Worm (Caenorhabditis elegans) whole organism, young adult: Measurements from ENCODE around the gene fbxb-22.

Source experiments
- B0019.2 ChIP-seq: fragments of 200-800 bp; sonication (Bioruptor generic); conservative IDR thresholded peaks from 2 replicates; pipeline ENCODE4 v1.3.6; 2022; ENCODE audit warnings: missing genetic modification reagents, missing genetic modification characterization, missing compliant biosample characterization
- F22D6.2 ChIP-seq: sonication (generic microtip); optimal IDR thresholded peaks from 2 replicates; lab custom pipeline; 2016; ENCODE audit warnings: mild to moderate bottlenecking, missing genetic modification characterization, missing compliant biosample characterization
- F37B4.10 ChIP-seq: fragments of 200-800 bp; sonication (Bioruptor generic); IDR thresholded peaks from 2 replicates; pipeline ENCODE4 v1.3.6; 2022; ENCODE audit warnings: missing genetic modification characterization, missing compliant biosample characterization
- F49E8.2 ChIP-seq: sonication (generic microtip); optimal IDR thresholded peaks from 3 replicates; lab custom pipeline; 2017; ENCODE audit warnings: missing genetic modification characterization, mild to moderate bottlenecking, missing compliant biosample characterization, antibody characterized with exemption, moderate library complexity; ENCODE audit not compliant: insufficient read depth
- atf-7 ChIP-seq: sonication (generic microtip); optimal IDR thresholded peaks from 2 replicates; lab custom pipeline; 2017; ENCODE audit warnings: mild to moderate bottlenecking, missing genetic modification characterization, missing compliant biosample characterization
- attf-5 ChIP-seq: fragments of 200-800 bp; sonication (Bioruptor generic); optimal IDR thresholded peaks from 2 replicates; lab custom pipeline; 2018; ENCODE audit warnings: mild to moderate bottlenecking, missing genetic modification characterization, missing compliant biosample characterization
- attf-6 ChIP-seq: fragments of 200-800 bp; sonication (Bioruptor generic); IDR thresholded peaks from 2 replicates; pipeline ENCODE4 v1.3.6; 2022; ENCODE audit warnings: missing genetic modification reagents, missing genetic modification characterization, missing compliant biosample characterization
- ccch-3 ChIP-seq: fragments of 200-800 bp; sonication (Bioruptor generic); optimal IDR thresholded peaks from 2 replicates; lab custom pipeline; 2018; ENCODE audit warnings: mild to moderate bottlenecking, missing genetic modification characterization, missing compliant biosample characterization
- chd-7 ChIP-seq: sonication (generic microtip); optimal IDR thresholded peaks from 2 replicates; lab custom pipeline; 2016; ENCODE audit warnings: mild to moderate bottlenecking, missing genetic modification characterization, moderate library complexity, missing compliant biosample characterization
- dpff-1 ChIP-seq: sonication (generic microtip); optimal IDR thresholded peaks from 2 replicates; lab custom pipeline; 2017; ENCODE audit warnings: mild to moderate bottlenecking, missing genetic modification characterization, missing compliant biosample characterization
- egl-18 ChIP-seq: fragments of 200-800 bp; sonication (Bioruptor generic); IDR thresholded peaks from 2 replicates; pipeline ENCODE4 v1.3.6; 2022; ENCODE audit warnings: missing genetic modification reagents, missing genetic modification characterization, missing compliant biosample characterization
- egrh-3 ChIP-seq: fragments of 200-800 bp; sonication (Bioruptor generic); IDR thresholded peaks from 2 replicates; pipeline ENCODE4 v1.3.6; 2022; ENCODE audit warnings: missing genetic modification reagents, missing genetic modification characterization, missing compliant biosample characterization
- gei-17 ChIP-seq: fragments of 200-800 bp; sonication (Bioruptor generic); optimal IDR thresholded peaks from 2 replicates; lab custom pipeline; 2018; ENCODE audit warnings: mild to moderate bottlenecking, missing genetic modification characterization, missing compliant biosample characterization
- hmg-1.2 ChIP-seq: fragments of 200-800 bp; sonication (Bioruptor generic); IDR thresholded peaks from 2 replicates; pipeline ENCODE4 v1.3.6; 2022; ENCODE audit warnings: missing genetic modification reagents, missing genetic modification characterization, missing compliant biosample characterization
- lag-1 ChIP-seq: fragments of 200-800 bp; sonication (Bioruptor generic); IDR thresholded peaks from 2 replicates; pipeline ENCODE4 v1.3.6; 2022; ENCODE audit warnings: missing genetic modification reagents, missing genetic modification characterization, missing compliant biosample characterization
- lin-54 ChIP-seq: fragments of 200-800 bp; sonication (Bioruptor generic); optimal IDR thresholded peaks from 2 replicates; lab custom pipeline; 2018; ENCODE audit warnings: mild to moderate bottlenecking, missing genetic modification characterization, missing compliant biosample characterization
- mel-28 ChIP-seq: sonication (generic microtip); optimal IDR thresholded peaks from 2 replicates; lab custom pipeline; 2016; ENCODE audit warnings: borderline replicate concordance, mild to moderate bottlenecking, missing genetic modification characterization, missing compliant biosample characterization
- nfyb-1 ChIP-seq: fragments of 200-800 bp; sonication (Bioruptor generic); IDR thresholded peaks from 2 replicates; pipeline ENCODE4 v1.3.6; 2022; ENCODE audit warnings: missing genetic modification reagents, missing genetic modification characterization, missing compliant biosample characterization
- nhr-27 ChIP-seq: fragments of 200-800 bp; sonication (Bioruptor generic); optimal IDR thresholded peaks from 2 replicates; lab custom pipeline; 2018; ENCODE audit warnings: mild to moderate bottlenecking, missing genetic modification characterization, moderate library complexity, missing compliant biosample characterization
- nhr-80 ChIP-seq: sonication (generic microtip); optimal IDR thresholded peaks from 2 replicates; lab custom pipeline; 2016; ENCODE audit warnings: missing genetic modification characterization, missing compliant biosample characterization
- rec-8 ChIP-seq, 2 experiments: sonication (generic microtip); optimal IDR thresholded peaks; 2 replicates each; lab custom pipeline; 2016; ENCODE audit warnings: mild to moderate bottlenecking in 2 of 2, missing genetic modification characterization in 2 of 2, missing genetic modification reagents in 2 of 2, missing genotype in 2 of 2, missing biosample characterization in 1 of 2, missing compliant biosample characterization in 1 of 2, moderate library complexity in 1 of 2
- repo-1 ChIP-seq: sonication (generic microtip); optimal IDR thresholded peaks from 2 replicates; lab custom pipeline; 2017; ENCODE audit warnings: mild to moderate bottlenecking, missing genetic modification characterization, missing compliant biosample characterization
- sea-2 ChIP-seq: fragments of 200-800 bp; sonication (Bioruptor generic); IDR thresholded peaks from 2 replicates; pipeline ENCODE4 v1.3.6; 2022; ENCODE audit warnings: missing genetic modification characterization, missing compliant biosample characterization
- snpc-4 ChIP-seq, 5 experiments: fragments of 150-350 bp in 1 of 5; sonication (generic microtip) in 4 of 5; optimal IDR thresholded peaks; 2 replicates each; lab custom pipeline; 2014 to 2018; ENCODE audit warnings: missing genetic modification characterization in 5 of 5, missing biosample characterization in 3 of 5, antibody characterized with exemption in 2 of 5, mild to moderate bottlenecking in 2 of 5, missing compliant biosample characterization in 2 of 5, missing genotype in 2 of 5, moderate library complexity in 2 of 5, missing genetic modification reagents in 1 of 5
- somi-1 ChIP-seq: fragments of 200-800 bp; sonication (Bioruptor generic); optimal IDR thresholded peaks from 2 replicates; lab custom pipeline; 2018; ENCODE audit warnings: mild to moderate bottlenecking, missing genetic modification characterization, missing compliant biosample characterization
- xnd-1 ChIP-seq: sonication (generic microtip); optimal IDR thresholded peaks from 2 replicates; lab custom pipeline; 2016; ENCODE audit warnings: missing genotype, missing genetic modification reagents, missing genetic modification characterization, missing compliant biosample characterization
- zfh-2 ChIP-seq: fragments of 200-800 bp; sonication (Bioruptor generic); conservative IDR thresholded peaks from 2 replicates; pipeline ENCODE4 v1.3.6; 2022; ENCODE audit warnings: missing genetic modification reagents, missing genetic modification characterization, missing compliant biosample characterization
- zim-3 ChIP-seq: sonication (generic microtip); optimal IDR thresholded peaks from 2 replicates; lab custom pipeline; 2017; ENCODE audit warnings: mild to moderate bottlenecking, missing genetic modification characterization, moderate library complexity, missing compliant biosample characterization

fbxb-22 gene

DNA sequence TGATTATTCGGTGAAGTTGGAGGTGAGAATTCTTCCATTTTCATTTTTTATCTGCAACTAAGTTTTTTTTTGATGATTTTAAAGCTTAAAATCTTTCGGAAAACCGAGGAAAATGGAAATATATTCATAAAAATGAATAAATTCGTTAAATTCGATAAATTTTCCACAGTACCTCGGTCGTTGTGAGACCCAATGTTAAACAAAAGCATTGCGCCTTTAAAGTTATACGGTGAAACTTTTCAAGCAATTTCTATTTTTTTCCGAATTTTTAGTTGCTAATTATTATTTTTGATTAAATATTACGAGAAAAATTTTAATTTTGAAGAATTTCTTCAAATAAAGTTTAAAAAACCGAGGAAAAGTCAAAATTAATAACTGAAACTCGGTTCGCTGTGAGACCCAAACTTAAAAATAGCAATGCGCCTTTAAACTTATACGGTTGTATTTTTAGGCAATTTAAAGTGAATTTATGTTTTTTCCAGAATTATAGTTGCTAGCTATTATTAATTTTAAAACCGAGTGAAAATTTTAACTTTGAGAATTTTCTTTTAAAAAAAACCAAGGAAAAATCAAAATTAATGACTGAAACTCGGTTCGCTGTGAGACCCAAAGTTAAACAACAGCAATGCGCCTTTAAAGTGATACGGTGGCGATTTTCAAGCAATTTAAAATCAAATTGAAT, 14.2 kb downstream of the fbxb-22 start, which contains the start of gene taf-12 (continued):
- TF ChIP-seq B0019.2 (GFP tag; lab: Robert Waterston, UW), result no peak
- no peak for TF ChIP-seq zfh-2
- 0 out of 2 replicates have a peak, but pooled peaks have one; percentile 15 for TF ChIP-seq hmg-1.2 (GFP tag; lab: Robert Waterston, UW)
- TF ChIP-seq chd-7 (tag; lab: Kevin White, UChicago), result no peak
- TF ChIP-seq nhr-27 (tag; lab: Kevin White, UChicago), result no peak
- no peak for TF ChIP-seq rec-8 (tag; optimal IDR thresholded peaks at IDR 0.05; lab: Kevin White, UChicago)
- TF ChIP-seq atf-7, result no peak
- no peak for TF ChIP-seq snpc-4 (GFP tag; optimal IDR thresholded peaks at IDR 0.05; lab: Kevin White, UChicago)
- TF ChIP-seq snpc-4 (tag; optimal IDR thresholded peaks at IDR 0.05; lab: Kevin White, UChicago), result peak in 2 of 4 experiments; percentile 17 to 36
- no peak for TF ChIP-seq somi-1
- TF ChIP-seq lin-54, result peak; percentile 61

DNA sequence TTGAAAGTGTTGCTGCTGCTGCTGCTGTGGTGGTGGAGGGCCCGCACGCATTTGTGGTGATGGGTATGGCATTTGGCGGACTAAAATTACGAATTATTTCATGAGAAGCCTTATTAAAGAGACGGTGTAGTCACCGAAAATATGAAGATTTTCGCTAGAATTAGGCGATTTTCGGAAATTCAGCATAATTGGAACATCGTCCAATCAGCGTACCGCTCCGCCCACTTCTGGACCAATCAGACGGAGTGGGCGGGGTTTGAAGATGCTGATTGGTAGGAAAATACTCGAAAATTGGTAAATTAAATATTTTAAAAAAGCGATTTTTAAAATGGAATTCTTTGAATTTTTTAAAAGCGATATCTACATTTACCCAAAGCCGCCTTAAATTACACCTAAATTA, 17.4 kb downstream of the fbxb-22 start:
- TF ChIP-seq egl-18 (GFP tag; lab: Robert Waterston, UW) (no peak), nfyb-1 (peak; percentile 58; the same call in 1 of the 2 replicates)

DNA sequence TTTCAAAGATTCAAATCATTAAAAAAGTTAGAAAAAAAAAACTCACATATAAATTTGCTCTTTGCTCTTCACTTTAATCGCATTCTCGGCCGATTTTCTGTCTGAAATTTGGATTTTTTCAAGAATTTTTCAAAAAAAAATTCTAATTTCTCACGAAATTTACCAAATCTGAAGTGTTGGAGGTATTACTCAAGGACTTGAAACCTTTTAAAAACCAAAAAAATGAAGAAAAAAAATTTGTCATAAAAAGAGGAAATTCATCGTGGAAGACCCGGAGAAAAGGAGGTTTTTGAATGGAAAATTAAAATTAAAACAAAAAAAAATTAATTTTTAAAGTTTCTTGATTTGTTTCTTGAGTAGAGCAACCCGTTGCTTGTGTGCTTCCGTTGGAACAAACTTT, 21.4 kb downstream of the fbxb-22 start, which contains the start of gene Y56A3A.2:
TSS of gene Y56A3A.2 (minus strand) at position 101 of the 400 bp plus-strand sequence.
- TF ChIP-seq ccch-3 (GFP tag; lab: Kevin White, UChicago) (no peak), F37B4.10 (GFP tag; lab: Robert Waterston, UW) (no peak), lag-1 (no peak), nhr-80 (tag; lab: Kevin White, UChicago) (no peak), attf-5 (GFP tag; lab: Kevin White, UChicago) (no peak), mel-28 (tag; lab: Kevin White, UChicago) (no peak), F49E8.2 (tag; lab: Kevin White, UChicago) (no peak), dpff-1 (tag; lab: Kevin White, UChicago) (no peak), atf-7 (no peak), repo-1 (tag; lab: Kevin White, UChicago) (no peak)

DNA sequence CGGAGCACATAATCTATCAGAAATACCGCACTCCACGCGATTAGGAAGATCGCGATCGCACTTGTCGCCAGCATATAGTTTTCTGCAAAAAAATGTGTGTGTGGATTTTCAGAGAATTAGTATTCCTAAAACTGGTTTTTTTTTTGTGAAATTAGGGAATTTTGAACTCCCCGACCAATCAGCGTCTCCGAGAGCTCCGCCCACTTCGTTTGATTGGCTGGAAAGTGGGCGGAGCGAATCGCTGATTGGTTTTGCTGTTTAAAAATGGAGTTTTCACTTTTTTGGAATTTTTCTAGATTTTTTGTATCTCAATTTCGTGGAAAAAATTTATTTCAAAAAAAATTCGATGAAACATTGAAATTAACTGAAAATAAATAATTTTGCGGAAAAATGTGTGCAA, 22.4 kb downstream of the fbxb-22 start:
- TF ChIP-seq nfyb-1, result peak; percentile 52
- TF ChIP-seq egrh-3 (GFP tag; lab: Robert Waterston, UW), result no peak
- no peak for TF ChIP-seq F22D6.2 (tag; lab: Kevin White, UChicago)
- no peak for TF ChIP-seq attf-6 (GFP tag; lab: Robert Waterston, UW)
- no peak for TF ChIP-seq gei-17 (GFP tag; lab: Kevin White, UChicago)
- TF ChIP-seq sea-2 (GFP tag; lab: Robert Waterston, UW), result no peak
- no peak for TF ChIP-seq xnd-1 (tag; lab: Kevin White, UChicago)

DNA sequence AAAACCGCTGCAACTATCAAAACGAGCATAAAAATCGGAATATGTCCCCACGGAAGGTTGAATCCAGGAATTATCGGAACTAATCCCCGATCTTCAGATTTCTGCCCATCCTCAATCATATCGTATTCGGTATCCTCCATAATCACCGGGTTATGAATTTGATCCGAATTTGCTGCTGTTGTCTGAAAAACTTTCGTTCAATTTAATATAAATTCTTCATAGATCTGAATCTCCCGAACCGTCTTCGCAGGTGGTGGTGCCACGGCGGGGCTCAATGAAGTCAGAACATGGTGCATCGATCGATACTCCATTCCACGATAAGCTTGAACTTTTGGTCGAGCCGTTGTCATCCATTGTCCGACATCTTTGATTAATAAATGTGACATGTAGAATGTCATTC, 26.7 kb downstream of the fbxb-22 start:
- TF ChIP-seq rec-8 (tag; optimal IDR thresholded peaks at IDR 0.05; lab: Kevin White, UChicago) (no peak), nhr-80 (tag; lab: Kevin White, UChicago) (no peak), zim-3 (tag; lab: Kevin White, UChicago) (no peak), B0019.2 (GFP tag; lab: Robert Waterston, UW) (no peak), F49E8.2 (tag; lab: Kevin White, UChicago) (no peak)
